Worm (Caenorhabditis elegans) whole organism, L2 larva: ENCODE measurements around the gene cdc-50.B.

Experiments
- F13H6.1 ChIP-seq: sonication (generic microtip); optimal IDR thresholded peaks from 2 replicates; lab custom pipeline; 2016; ENCODE audit warnings: missing genetic modification characterization, missing compliant biosample characterization
- elt-3 ChIP-seq: sonication (generic microtip); optimal IDR thresholded peaks from 2 replicates; lab custom pipeline; 2017; ENCODE audit warnings: missing biosample characterization, missing genetic modification characterization

DNA sequence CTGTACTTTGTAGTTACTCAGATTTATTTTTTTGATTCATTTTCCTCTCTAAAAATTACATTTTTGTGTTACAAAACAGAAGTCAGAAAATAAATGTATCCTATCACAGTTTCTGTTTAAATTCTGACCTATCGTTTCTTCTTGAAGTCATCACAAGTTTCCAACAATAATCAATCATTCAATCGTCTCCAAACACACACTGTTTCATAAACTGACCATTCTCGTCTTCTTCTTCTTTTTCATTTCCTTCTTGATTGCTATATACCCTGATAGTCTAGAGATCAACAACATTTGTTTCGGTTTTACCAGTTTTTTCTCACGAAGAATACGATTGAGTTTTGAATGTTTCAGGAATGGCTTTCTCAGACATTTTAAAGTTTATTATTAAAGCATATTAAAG, 50.5 kb downstream of the cdc-50.B start:
- TF ChIP-seq F13H6.1 (tag; lab: Kevin White, UChicago) (no peak), elt-3 (tag; lab: Kevin White, UChicago) (no peak)
